Fruit fly (Drosophila melanogaster): Measurements from ENCODE around the gene CG13284.

DNA sequence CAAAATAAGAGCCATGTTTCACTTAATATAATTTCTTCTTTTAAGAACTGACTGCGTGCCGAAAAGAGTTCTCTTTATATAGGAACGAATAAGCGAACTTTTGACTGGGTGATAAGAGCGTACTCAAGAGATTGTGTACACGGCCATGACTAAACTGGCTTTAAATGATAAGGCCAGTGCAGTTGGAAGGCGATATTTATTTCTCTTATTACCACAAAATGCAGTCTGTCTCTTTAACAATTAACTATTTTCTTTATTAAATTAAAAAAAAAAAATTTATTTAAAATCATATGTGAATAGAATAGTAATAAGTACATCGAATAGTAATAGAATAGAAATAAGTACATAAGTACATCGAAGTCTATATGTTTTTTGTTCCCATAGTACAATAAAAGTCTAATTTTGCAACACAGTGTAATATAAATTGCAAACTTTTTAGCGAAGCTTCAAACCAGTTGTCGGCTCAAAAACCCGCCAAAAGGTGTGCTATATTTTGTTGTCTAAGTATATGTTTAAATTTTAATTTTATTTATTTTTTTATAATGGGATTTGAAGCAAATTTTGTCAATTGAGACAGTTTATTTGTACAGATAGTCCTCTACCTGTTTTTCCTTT is 3.9 kb upstream of the CG13284 start, which contains the start of gene CG31810:
- TF ChIP-seq Mnt (GFP tag; optimal IDR thresholded peaks at IDR 0.05) (no peak), tj (GFP tag; optimal IDR thresholded peaks at IDR 0.05) (no peak), cnc (optimal IDR thresholded peaks at IDR 0.05) (no peak), pad (GFP tag; optimal IDR thresholded peaks at IDR 0.05) (no peak), CG1620 (GFP tag; optimal IDR thresholded peaks at IDR 0.05) (no peak), Hr96 (GFP tag; optimal IDR thresholded peaks at IDR 0.05) (no peak), CG14711 (tag; optimal IDR thresholded peaks at IDR 0.05) (peak; percentile 14), bab1 (GFP tag; optimal IDR thresholded peaks at IDR 0.05) (peak; percentile 1)

Measured in whole organism, adult.